Worm (Caenorhabditis elegans): ENCODE results near the gene gly-20.

DNA sequence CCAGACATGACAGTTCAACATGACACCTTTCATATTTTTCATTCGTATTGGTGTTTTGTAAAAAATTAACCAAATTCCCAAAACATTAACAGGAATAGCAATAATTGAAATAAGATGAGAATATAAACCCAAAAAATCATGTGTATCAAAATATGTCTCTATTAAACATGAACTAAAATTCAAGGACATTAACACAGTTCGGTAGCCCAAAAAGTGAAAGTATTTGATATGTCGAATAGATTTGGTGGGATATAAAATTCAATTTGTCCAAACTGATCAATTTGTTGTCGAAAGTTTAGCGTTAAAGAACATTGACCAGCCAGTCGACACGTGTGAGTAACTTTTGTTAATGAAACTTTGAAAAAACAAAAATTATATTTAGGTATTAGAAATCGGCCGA, 20.3 kb downstream of the gly-20 start, which contains the start of gene srh-46:
- TF ChIP-seq nhr-237 (tag; optimal IDR thresholded peaks at IDR 0.05) (no peak), pqm-1 (tag; optimal IDR thresholded peaks at IDR 0.05) (no peak), fkh-8 (tag; optimal IDR thresholded peaks at IDR 0.05) (no peak), ama-1 (optimal IDR thresholded peaks at IDR 0.05) (no peak), snpc-4 (tag; optimal IDR thresholded peaks at IDR 0.05) (no peak), sox-4 (tag; optimal IDR thresholded peaks at IDR 0.05) (no peak), fos-1 (tag; optimal IDR thresholded peaks at IDR 0.05) (no peak), nhr-76 (tag; optimal IDR thresholded peaks at IDR 0.05) (no peak), sptf-1 (tag; optimal IDR thresholded peaks at IDR 0.05) (no peak), tbx-2 (tag; optimal IDR thresholded peaks at IDR 0.05) (no peak), ztf-11 (tag; optimal IDR thresholded peaks at IDR 0.05) (no peak), C04F5.9 (tag; optimal IDR thresholded peaks at IDR 0.05) (no peak), ceh-8 (GFP tag; optimal IDR thresholded peaks at IDR 0.05) (no peak), blmp-1 (tag; optimal IDR thresholded peaks at IDR 0.05) (peak; percentile 89)
